Worm (Caenorhabditis elegans): Measurements from ENCODE around the gene rps-2.

ce11 chrIV:7906643-7907042, 19.5 kb downstream of the rps-2 start:
- TF ChIP-seq lin-13 (tag; optimal IDR thresholded peaks at IDR 0.05) (no peak), lsy-2 (tag; optimal IDR thresholded peaks at IDR 0.05) (no peak), ces-1 (GFP tag; optimal IDR thresholded peaks at IDR 0.05) (no peak), pha-4 (tag; optimal IDR thresholded peaks at IDR 0.05) (no peak), elt-3 (tag; optimal IDR thresholded peaks at IDR 0.05) (no peak), ztf-11 (tag; optimal IDR thresholded peaks at IDR 0.05) (no peak), lin-32 (GFP tag; optimal IDR thresholded peaks at IDR 0.05) (no peak), M03D4.4 (tag; optimal IDR thresholded peaks at IDR 0.05) (no peak)
